Worm (Caenorhabditis elegans) whole organism, midembryonic: Measurements from ENCODE around the gene enri-2.

Experiments used
- T22C8.4 ChIP-seq: fragments of 200-800 bp; sonication (Bioruptor generic); IDR thresholded peaks from 2 replicates; pipeline ENCODE4 v1.3.6; 2022; ENCODE audit warnings: missing genetic modification characterization, missing compliant biosample characterization
- cog-1 ChIP-seq: sonication (generic microtip); optimal IDR thresholded peaks from 2 replicates; lab custom pipeline; 2016; ENCODE audit warnings: missing genetic modification characterization, missing compliant biosample characterization
- flt-1 ChIP-seq: fragments of 200-800 bp; sonication (Bioruptor generic); IDR thresholded peaks from 2 replicates; pipeline ENCODE4 v1.3.6; 2022; ENCODE audit warnings: missing genetic modification characterization, missing compliant biosample characterization
- klf-2 ChIP-seq: fragments of 200-800 bp; sonication (Bioruptor generic); conservative IDR thresholded peaks from 2 replicates; pipeline ENCODE4 v1.3.6; 2022; ENCODE audit warnings: missing genetic modification reagents, missing genetic modification characterization, missing compliant biosample characterization
- med-1 ChIP-seq: sonication (generic microtip); optimal IDR thresholded peaks from 2 replicates; lab custom pipeline; 2017; ENCODE audit warnings: missing genetic modification characterization, mild to moderate bottlenecking, missing compliant biosample characterization, antibody characterized with exemption, missing genetic modification reagents; ENCODE audit not compliant: insufficient read depth
- tab-1 ChIP-seq: fragments of 200-800 bp; sonication (Bioruptor generic); IDR thresholded peaks from 2 replicates; pipeline ENCODE4 v1.3.6; 2022; ENCODE audit warnings: missing genetic modification characterization, missing compliant biosample characterization
- ztf-23 ChIP-seq: fragments of 200-800 bp; sonication (Bioruptor generic); IDR thresholded peaks from 2 replicates; pipeline ENCODE4 v1.3.6; 2022; ENCODE audit warnings: missing genetic modification reagents, missing genetic modification characterization, missing compliant biosample characterization

DNA sequence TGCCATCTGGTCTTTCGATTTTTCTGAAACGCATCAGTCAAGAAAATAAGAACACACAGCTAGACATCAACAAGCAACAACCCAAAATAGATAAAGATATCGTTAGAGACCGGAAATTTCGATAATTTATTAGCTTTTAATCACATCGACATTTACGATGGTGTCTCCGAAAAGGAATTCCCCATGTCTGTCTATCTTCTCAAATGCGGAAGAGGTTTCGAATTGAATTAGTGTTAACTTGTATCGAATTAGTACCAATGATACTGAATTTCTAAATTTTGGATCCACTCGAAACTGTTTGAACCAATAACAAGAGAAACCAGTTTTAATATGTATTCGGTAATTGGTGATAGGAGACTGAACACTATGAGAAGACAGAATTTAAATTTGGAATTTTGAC is 11.0 kb upstream of the enri-2 start:
- TF ChIP-seq klf-2: no peak
- TF ChIP-seq flt-1 (GFP tag; lab: Robert Waterston, UW): no peak
- TF ChIP-seq cog-1: no peak
- no peak for TF ChIP-seq tab-1 (GFP tag; lab: Robert Waterston, UW)
- TF ChIP-seq T22C8.4 (GFP tag; lab: Robert Waterston, UW): no peak
- TF ChIP-seq med-1: no peak
- TF ChIP-seq ztf-23 (GFP tag; lab: Robert Waterston, UW): no peak
